Worm (Caenorhabditis elegans): ENCODE measurements around the gene fezf-1.

DNA sequence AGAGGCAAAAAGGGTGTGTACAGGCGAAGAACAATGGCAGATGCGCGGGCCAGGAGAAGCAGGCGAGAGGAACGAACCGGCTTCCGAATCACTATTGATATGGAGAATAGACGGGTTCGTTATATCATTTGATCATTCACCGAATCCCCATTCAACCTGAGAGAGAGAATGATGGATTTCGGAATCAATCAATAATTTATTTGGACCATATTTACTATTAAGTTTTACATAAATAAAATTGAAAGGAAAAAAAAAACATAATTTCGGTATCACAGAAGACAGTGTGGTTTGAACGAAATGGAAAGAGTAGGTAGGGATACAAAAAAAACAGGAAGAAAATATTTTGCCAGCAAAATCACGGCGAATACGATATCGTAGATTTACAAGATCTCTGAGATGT, 20.6 kb upstream of the fezf-1 start, which contains the start of gene mam-3:
- no peak for TF ChIP-seq ceh-82 (tag; optimal IDR thresholded peaks at IDR 0.05)
- TF ChIP-seq ztf-11 (tag; optimal IDR thresholded peaks at IDR 0.05), result no peak
- TF ChIP-seq R02D3.7 (tag; optimal IDR thresholded peaks at IDR 0.05), result no peak
- TF ChIP-seq lin-39 (tag; optimal IDR thresholded peaks at IDR 0.05), result no peak
- TF ChIP-seq zag-1 (tag; optimal IDR thresholded peaks at IDR 0.05), result no peak
- TF ChIP-seq nhr-25 (tag; optimal IDR thresholded peaks at IDR 0.05), result no peak
- no peak for TF ChIP-seq fkh-10 (GFP tag; optimal IDR thresholded peaks at IDR 0.05)
- no peak for TF ChIP-seq nhr-11 (tag; optimal IDR thresholded peaks at IDR 0.05)
- TF ChIP-seq ama-1 (optimal IDR thresholded peaks at IDR 0.05), result no peak
- TF ChIP-seq elt-3 (tag; optimal IDR thresholded peaks at IDR 0.05), result no peak
- no peak for TF ChIP-seq sea-2 (GFP tag; optimal IDR thresholded peaks at IDR 0.05)

Measured in whole organism, L3 larva.